Fruit fly (Drosophila melanogaster) whole organism, embryonic: ENCODE data around the gene CG6610.
A peak's percentile ranks its signal among the peaks of the same experiment; 100 is the strongest.

ENCODE experiments used
- Abd-B ChIP-seq: fragments of 200-800 bp; sonication (Bioruptor generic); optimal IDR thresholded peaks from 2 replicates; lab custom pipeline; 2018; ENCODE audit warnings: missing biosample characterization, mild to moderate bottlenecking, missing genetic modification characterization, moderate library complexity
- CG10267 ChIP-seq: fragments of 200-800 bp; sonication (Bioruptor generic); optimal IDR thresholded peaks from 2 replicates; lab custom pipeline; 2018; ENCODE audit warnings: missing biosample characterization, mild to moderate bottlenecking, missing genetic modification characterization, moderate library complexity
- CG10431 ChIP-seq: fragments of 200-800 bp; sonication (Bioruptor generic); optimal IDR thresholded peaks from 3 replicates; lab custom pipeline; 2018; ENCODE audit warnings: missing biosample characterization, mild to moderate bottlenecking, missing genetic modification characterization
- CG10462 ChIP-seq: fragments of 200-800 bp; sonication (Bioruptor generic); optimal IDR thresholded peaks from 2 replicates; lab custom pipeline; 2016; ENCODE audit warnings: missing biosample characterization, missing genetic modification characterization
- CG11456 ChIP-seq: fragments of 200-800 bp; sonication (Bioruptor generic); IDR thresholded peaks from 3 replicates; pipeline ENCODE4 v1.3.6; 2022; ENCODE audit warnings: missing biosample characterization, missing genetic modification characterization
- CG11723 ChIP-seq: fragments of 200-800 bp; sonication (Bioruptor generic); optimal IDR thresholded peaks from 2 replicates; lab custom pipeline; 2017; ENCODE audit warnings: missing biosample characterization, mild to moderate bottlenecking, missing genetic modification characterization
- CG12219 ChIP-seq: fragments of 200-800 bp; sonication (Bioruptor generic); optimal IDR thresholded peaks from 3 replicates; lab custom pipeline; 2018; ENCODE audit warnings: missing biosample characterization, mild to moderate bottlenecking, missing genetic modification characterization
- CG13287 ChIP-seq: fragments of 200-800 bp; sonication (Bioruptor generic); IDR thresholded peaks from 2 replicates; pipeline ENCODE4 v1.3.6; 2022; ENCODE audit warnings: missing biosample characterization, missing genetic modification characterization; ENCODE audit not compliant: partially characterized antibody
- CG13424 ChIP-seq: fragments of 200-800 bp; sonication (Bioruptor generic); optimal IDR thresholded peaks from 2 replicates; lab custom pipeline; 2019; ENCODE audit warnings: missing biosample characterization, mild to moderate bottlenecking, missing genetic modification characterization, moderate library complexity
- CG14441 ChIP-seq: fragments of 200-800 bp; sonication (Bioruptor generic); IDR thresholded peaks from 2 replicates; pipeline ENCODE4 v1.3.6; 2022; ENCODE audit warnings: missing biosample characterization, missing genetic modification characterization
- CG15514 ChIP-seq: fragments of 200-800 bp; sonication (Bioruptor generic); optimal IDR thresholded peaks from 3 replicates; lab custom pipeline; 2017; ENCODE audit warnings: missing biosample characterization, missing genetic modification characterization, mild to moderate bottlenecking, moderate library complexity, missing genetic modification reagents
- CG18011 ChIP-seq: fragments of 200-800 bp; sonication (Bioruptor generic); optimal IDR thresholded peaks from 2 replicates; lab custom pipeline; 2017; ENCODE audit warnings: missing biosample characterization, missing genetic modification characterization, mild to moderate bottlenecking, moderate library complexity, missing genotype
- CG1832 ChIP-seq: fragments of 200-800 bp; sonication (Bioruptor generic); optimal IDR thresholded peaks from 2 replicates; lab custom pipeline; 2017; ENCODE audit warnings: missing biosample characterization, mild to moderate bottlenecking, missing genetic modification characterization, inconsistent platforms
- CG2889 ChIP-seq: fragments of 200-800 bp; sonication (Bioruptor generic); IDR thresholded peaks from 3 replicates; pipeline ENCODE4 v1.3.6; 2022; ENCODE audit warnings: missing biosample characterization, missing genetic modification characterization
- CG3065 ChIP-seq: fragments of 200-800 bp; sonication (Bioruptor generic); optimal IDR thresholded peaks from 2 replicates; lab custom pipeline; 2016; ENCODE audit warnings: missing biosample characterization, missing genetic modification characterization
- CG33557 ChIP-seq: fragments of 200-800 bp; sonication (Bioruptor generic); optimal IDR thresholded peaks from 2 replicates; lab custom pipeline; 2019; ENCODE audit warnings: missing biosample characterization, mild to moderate bottlenecking, missing genetic modification characterization, moderate library complexity
- CG34422 ChIP-seq: fragments of 200-800 bp; sonication (Bioruptor generic); IDR thresholded peaks from 3 replicates; pipeline ENCODE4 v1.3.6; 2022; ENCODE audit warnings: missing biosample characterization, missing genetic modification characterization
- CG3838 ChIP-seq: fragments of 200-800 bp; sonication (Bioruptor generic); optimal IDR thresholded peaks from 3 replicates; lab custom pipeline; 2016; ENCODE audit warnings: missing biosample characterization, missing genetic modification characterization
- CG4730 ChIP-seq: fragments of 200-800 bp; sonication (Bioruptor generic); IDR thresholded peaks from 2 replicates; pipeline ENCODE4 v1.3.6; 2022; ENCODE audit warnings: missing biosample characterization, missing genetic modification characterization
- CG7556 ChIP-seq: fragments of 200-800 bp; sonication (Bioruptor generic); optimal IDR thresholded peaks from 2 replicates; lab custom pipeline; 2017; ENCODE audit warnings: missing biosample characterization, mild to moderate bottlenecking, missing genetic modification characterization
- CG7839 ChIP-seq: fragments of 200-800 bp; sonication (Bioruptor generic); optimal IDR thresholded peaks from 3 replicates; lab custom pipeline; 2018; ENCODE audit warnings: missing biosample characterization, mild to moderate bottlenecking, missing genetic modification characterization, moderate library complexity
- CG7987 ChIP-seq: fragments of 200-800 bp; sonication (Bioruptor generic); optimal IDR thresholded peaks from 2 replicates; lab custom pipeline; 2018; ENCODE audit warnings: missing biosample characterization, mild to moderate bottlenecking, missing genetic modification characterization, moderate library complexity
- Chrac-16 ChIP-seq: fragments of 200-800 bp; sonication (Bioruptor generic); optimal IDR thresholded peaks from 3 replicates; lab custom pipeline; 2016; ENCODE audit warnings: missing biosample characterization, missing genetic modification characterization
- Dp ChIP-seq: fragments of 200-800 bp; sonication (Bioruptor generic); optimal IDR thresholded peaks from 2 replicates; lab custom pipeline; 2018; ENCODE audit warnings: missing biosample characterization, mild to moderate bottlenecking, missing genetic modification characterization, moderate library complexity
- HLH3B ChIP-seq: fragments of 200-800 bp; sonication (Bioruptor generic); IDR thresholded peaks from 2 replicates; pipeline ENCODE4 v1.3.6; 2022; ENCODE audit warnings: missing biosample characterization, missing genetic modification characterization
- HmgZ ChIP-seq: fragments of 200-800 bp; sonication (Bioruptor generic); optimal IDR thresholded peaks from 2 replicates; lab custom pipeline; 2018; ENCODE audit warnings: missing biosample characterization, mild to moderate bottlenecking, missing genetic modification characterization
- Kr ChIP-seq: fragments of 200-800 bp; sonication (Bioruptor generic); optimal IDR thresholded peaks from 2 replicates; lab custom pipeline; 2017; ENCODE audit warnings: missing biosample characterization, mild to moderate bottlenecking, missing genetic modification characterization
- Meics ChIP-seq: fragments of 200-800 bp; sonication (Bioruptor generic); optimal IDR thresholded peaks from 2 replicates; lab custom pipeline; 2017; ENCODE audit warnings: missing biosample characterization, mild to moderate bottlenecking, missing genetic modification characterization
- Myb ChIP-seq: fragments of 200-800 bp; sonication (Bioruptor generic); optimal IDR thresholded peaks from 2 replicates; lab custom pipeline; 2016; ENCODE audit warnings: missing biosample characterization, missing genetic modification characterization
- Side ChIP-seq: fragments of 200-800 bp; sonication (Bioruptor generic); optimal IDR thresholded peaks from 2 replicates; lab custom pipeline; 2016; ENCODE audit warnings: missing biosample characterization, missing genetic modification characterization
- Sry-δ ChIP-seq: fragments of 200-800 bp; sonication (Bioruptor generic); optimal IDR thresholded peaks from 2 replicates; lab custom pipeline; 2016; ENCODE audit warnings: missing biosample characterization, missing genetic modification characterization
- Xrp1 ChIP-seq: fragments of 200-800 bp; sonication (Bioruptor generic); IDR thresholded peaks from 2 replicates; pipeline ENCODE4 v1.3.6; 2022; ENCODE audit warnings: missing biosample characterization, missing genetic modification characterization
- cg ChIP-seq: fragments of 200-800 bp; sonication (Bioruptor generic); optimal IDR thresholded peaks from 3 replicates; lab custom pipeline; 2019; ENCODE audit warnings: missing biosample characterization, mild to moderate bottlenecking, missing genetic modification characterization, moderate library complexity
- chinmo ChIP-seq: fragments of 200-800 bp; sonication (Bioruptor generic); IDR thresholded peaks from 4 replicates; pipeline ENCODE4 v1.3.6; 2022; ENCODE audit warnings: missing biosample characterization, missing genetic modification characterization; ENCODE audit not compliant: partially characterized antibody
- crp ChIP-seq, 2 experiments: fragments of 200-800 bp; sonication (Bioruptor generic); optimal IDR thresholded peaks; 2 replicates in 1 of 2; 3 replicates in 1 of 2; lab custom pipeline; 2017; ENCODE audit warnings: missing biosample characterization in 2 of 2, missing genetic modification characterization in 2 of 2, mild to moderate bottlenecking in 1 of 2, moderate library complexity in 1 of 2
- danr ChIP-seq: fragments of 200-800 bp; sonication (Bioruptor generic); IDR thresholded peaks from 2 replicates; pipeline ENCODE4 v1.3.6; 2022; ENCODE audit warnings: missing biosample characterization, missing genetic modification characterization
- dm ChIP-seq: fragments of 200-800 bp; sonication (Bioruptor generic); optimal IDR thresholded peaks from 3 replicates; lab custom pipeline; 2016; ENCODE audit warnings: missing biosample characterization, missing genetic modification characterization
- esg ChIP-seq: fragments of 200-800 bp; sonication (Bioruptor generic); conservative IDR thresholded peaks from 2 replicates; pipeline ENCODE4 v1.3.6; 2022; ENCODE audit warnings: missing biosample characterization, missing genetic modification characterization
- ewg ChIP-seq: fragments of 200-800 bp; sonication (Bioruptor generic); optimal IDR thresholded peaks from 3 replicates; lab custom pipeline; 2017; ENCODE audit warnings: mild to moderate bottlenecking, missing biosample characterization, missing genetic modification reagents, missing genetic modification characterization
- gcm2 ChIP-seq: fragments of 200-800 bp; sonication (Bioruptor generic); optimal IDR thresholded peaks from 2 replicates; lab custom pipeline; 2016; ENCODE audit warnings: missing biosample characterization, missing genetic modification characterization
- her ChIP-seq: fragments of 200-800 bp; sonication (Bioruptor generic); optimal IDR thresholded peaks from 2 replicates; lab custom pipeline; 2016; ENCODE audit warnings: missing biosample characterization, missing genetic modification characterization
- jumu ChIP-seq: fragments of 200-800 bp; sonication (Bioruptor generic); optimal IDR thresholded peaks from 3 replicates; lab custom pipeline; 2016; ENCODE audit warnings: missing biosample characterization, missing genetic modification characterization
- lab ChIP-seq: fragments of 200-800 bp; sonication (Bioruptor generic); optimal IDR thresholded peaks from 3 replicates; lab custom pipeline; 2017; ENCODE audit warnings: missing biosample characterization, missing genetic modification characterization, mild to moderate bottlenecking, moderate library complexity, missing genetic modification reagents
- sc ChIP-seq, 3 experiments: fragments of >200 bp in 2 of 3; fragments of 200-800 bp in 1 of 3; sonication (Bioruptor generic) in 1 of 3; optimal IDR thresholded peaks; 2 replicates in 2 of 3; 3 replicates in 1 of 3; lab custom pipeline; 2017; ENCODE audit warnings: mild to moderate bottlenecking in 1 of 3, missing biosample characterization in 1 of 3, missing genetic modification characterization in 1 of 3, missing genetic modification reagents in 1 of 3
- sisA ChIP-seq: fragments of 200-800 bp; sonication (Bioruptor generic); IDR thresholded peaks from 2 replicates; pipeline ENCODE4 v1.3.6; 2022; ENCODE audit warnings: missing biosample characterization, missing genetic modification characterization
- slou ChIP-seq: fragments of 200-800 bp; sonication (Bioruptor generic); optimal IDR thresholded peaks from 3 replicates; lab custom pipeline; 2016; ENCODE audit warnings: missing biosample characterization, missing genetic modification characterization
- tgo ChIP-seq: fragments of 200-800 bp; sonication (Bioruptor generic); IDR thresholded peaks from 3 replicates; pipeline ENCODE4 v1.3.6; 2022; ENCODE audit warnings: missing biosample characterization, missing genetic modification characterization

The CG6610 gene

DNA sequence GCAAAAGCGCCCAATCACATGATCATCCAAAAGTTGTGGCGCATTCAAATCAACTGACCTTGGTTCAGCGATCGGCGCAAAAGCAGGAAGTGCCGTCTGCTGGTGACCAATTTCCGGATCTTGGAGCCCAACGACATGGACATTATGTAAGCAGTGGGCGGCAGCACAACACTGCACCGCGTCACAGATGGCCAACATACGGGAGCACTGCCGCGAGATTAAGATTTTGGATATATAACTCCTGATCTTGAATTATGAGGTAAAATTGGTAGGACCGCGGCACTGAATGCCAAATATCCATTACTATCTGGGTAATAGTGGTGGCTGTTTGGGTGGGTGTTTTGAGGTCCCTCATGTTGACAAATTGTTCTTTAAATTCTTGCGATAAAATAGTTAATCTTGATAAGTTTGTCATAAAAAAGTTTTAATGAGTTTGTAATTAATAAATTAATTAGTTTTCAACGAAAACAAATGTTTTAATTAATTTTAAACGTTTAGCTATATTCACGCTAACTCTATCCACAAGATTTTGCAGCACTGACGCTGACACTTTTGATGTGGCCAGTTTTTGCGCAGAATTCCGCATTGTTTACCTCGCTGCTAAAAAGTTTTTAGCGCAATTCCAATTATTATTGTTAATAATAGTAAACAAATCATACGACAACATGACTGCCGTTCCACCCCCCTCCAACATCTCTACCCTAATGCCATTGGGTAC, at the start of gene CG6610, which contains the start of gene CG13295:
Gene CG6610 (plus strand): TSS at position 562 of the 718 bp plus-strand sequence.
Gene CG13295 (minus strand): TSS at position 271 of the 718 bp plus-strand sequence.
- TF ChIP-seq CG7987 (no peak), CG4730 (GFP tag; lab: Robert Waterston, UW) (0 out of 2 replicates have a peak, but pooled peaks have one; percentile 28), tgo (GFP tag; lab: Robert Waterston, UW) (no peak; the same call in 2 of the 3 replicates), Dp (GFP tag; lab: Kevin White, UChicago) (peak; percentile 4), chinmo (GFP tag; lab: Robert Waterston, UW) (0 out of 4 replicates have a peak, but pooled peaks have one; percentile 13), lab (peak; percentile 61), CG18011 (GFP tag; lab: Kevin White, UChicago) (peak; percentile 13), Xrp1 (peak; percentile 70), Side (GFP tag; lab: Kevin White, UChicago) (peak; percentile 29), HmgZ (tag; lab: Kevin White, UChicago) (peak; percentile 75), CG1832 (GFP tag; lab: Kevin White, UChicago) (no peak), CG3838 (GFP tag; lab: Kevin White, UChicago) (peak; percentile 15), dm (GFP tag; lab: Kevin White, UChicago) (peak; percentile 42), esg (GFP tag; lab: Robert Waterston, UW) (peak; percentile 28; the same call in 1 of the 2 replicates), HLH3B (GFP tag; lab: Robert Waterston, UW) (peak; percentile 27; the same call in 1 of the 2 replicates), sisA (peak; percentile 46; the same call in 1 of the 2 replicates), CG33557 (GFP tag; lab: Kevin White, UChicago) (peak; percentile 47), jumu (GFP tag; lab: Kevin White, UChicago) (peak; percentile 32), CG13287 (GFP tag; lab: Robert Waterston, UW) (peak; percentile 19; the same call in 1 of the 2 replicates), CG2889 (GFP tag; lab: Robert Waterston, UW) (0 out of 3 replicates have a peak, but pooled peaks have one; percentile 15), CG10462 (GFP tag; lab: Kevin White, UChicago) (peak; percentile 13), CG12219 (GFP tag; lab: Kevin White, UChicago) (peak; percentile 4), CG34422 (GFP tag; lab: Robert Waterston, UW) (0 out of 3 replicates have a peak, but pooled peaks have one; percentile 21), cg (GFP tag; lab: Kevin White, UChicago) (no peak), CG3065 (GFP tag; lab: Kevin White, UChicago) (no peak), danr (GFP tag; lab: Robert Waterston, UW) (no peak), Chrac-16 (GFP tag; lab: Kevin White, UChicago) (peak; percentile 47), ewg (GFP tag; lab: Kevin White, UChicago) (peak; percentile 48), Kr (no peak), her (GFP tag; lab: Kevin White, UChicago) (no peak), CG11723 (GFP tag; lab: Kevin White, UChicago) (peak; percentile 21), CG15514 (peak; percentile 59), sc (optimal IDR thresholded peaks at IDR 0.05; lab: Kevin White, UChicago) (no peak), sc (GFP tag; optimal IDR thresholded peaks at IDR 0.05; lab: Kevin White, UChicago) (peak; percentile 12), CG10431 (GFP tag; lab: Kevin White, UChicago) (peak; percentile 97), Meics (GFP tag; lab: Kevin White, UChicago) (peak; percentile 52), CG7556 (peak; percentile 28), gcm2 (GFP tag; lab: Kevin White, UChicago) (peak; percentile 24), Abd-B (GFP tag; lab: Kevin White, UChicago) (peak; percentile 50), CG11456 (peak; percentile 3; the same call in 1 of the 3 replicates), CG13424 (tag; lab: Kevin White, UChicago) (peak; percentile 73), Myb (GFP tag; lab: Kevin White, UChicago) (no peak), CG10267 (tag; lab: Kevin White, UChicago) (peak; percentile 61), CG7839 (peak; percentile 62), CG14441 (GFP tag; lab: Robert Waterston, UW) (peak; percentile 36; the same call in 1 of the 2 replicates), slou (GFP tag; lab: Kevin White, UChicago) (peak; percentile 47), Sry-δ (peak; percentile 22), crp (GFP tag; optimal IDR thresholded peaks at IDR 0.05; lab: Kevin White, UChicago) (peak in 1 of 2 experiments; percentile 25)
